Worm (Caenorhabditis elegans) whole organism, midembryonic: ENCODE data around the gene idpp-3.

Source experiments
- T22C8.4 ChIP-seq: fragments of 200-800 bp; sonication (Bioruptor generic); IDR thresholded peaks from 2 replicates; pipeline ENCODE4 v1.3.6; 2022; ENCODE audit warnings: missing genetic modification characterization, missing compliant biosample characterization
- cog-1 ChIP-seq: sonication (generic microtip); optimal IDR thresholded peaks from 2 replicates; lab custom pipeline; 2016; ENCODE audit warnings: missing genetic modification characterization, missing compliant biosample characterization
- flt-1 ChIP-seq: fragments of 200-800 bp; sonication (Bioruptor generic); IDR thresholded peaks from 2 replicates; pipeline ENCODE4 v1.3.6; 2022; ENCODE audit warnings: missing genetic modification characterization, missing compliant biosample characterization
- klf-2 ChIP-seq: fragments of 200-800 bp; sonication (Bioruptor generic); conservative IDR thresholded peaks from 2 replicates; pipeline ENCODE4 v1.3.6; 2022; ENCODE audit warnings: missing genetic modification reagents, missing genetic modification characterization, missing compliant biosample characterization
- med-1 ChIP-seq: sonication (generic microtip); optimal IDR thresholded peaks from 2 replicates; lab custom pipeline; 2017; ENCODE audit warnings: missing genetic modification characterization, mild to moderate bottlenecking, missing compliant biosample characterization, antibody characterized with exemption, missing genetic modification reagents; ENCODE audit not compliant: insufficient read depth
- ref-1 ChIP-seq: fragments of 200-800 bp; sonication (Bioruptor generic); conservative IDR thresholded peaks from 2 replicates; pipeline ENCODE4 v1.3.6; 2022; ENCODE audit warnings: missing genetic modification reagents, missing genetic modification characterization, missing compliant biosample characterization
- tab-1 ChIP-seq: fragments of 200-800 bp; sonication (Bioruptor generic); IDR thresholded peaks from 2 replicates; pipeline ENCODE4 v1.3.6; 2022; ENCODE audit warnings: missing genetic modification characterization, missing compliant biosample characterization
- ztf-23 ChIP-seq: fragments of 200-800 bp; sonication (Bioruptor generic); IDR thresholded peaks from 2 replicates; pipeline ENCODE4 v1.3.6; 2022; ENCODE audit warnings: missing genetic modification reagents, missing genetic modification characterization, missing compliant biosample characterization
- ztf-29 ChIP-seq: fragments of 200-800 bp; sonication (Bioruptor generic); IDR thresholded peaks from 2 replicates; pipeline ENCODE4 v1.3.6; 2022; ENCODE audit warnings: missing genetic modification reagents, missing genetic modification characterization, missing compliant biosample characterization

DNA sequence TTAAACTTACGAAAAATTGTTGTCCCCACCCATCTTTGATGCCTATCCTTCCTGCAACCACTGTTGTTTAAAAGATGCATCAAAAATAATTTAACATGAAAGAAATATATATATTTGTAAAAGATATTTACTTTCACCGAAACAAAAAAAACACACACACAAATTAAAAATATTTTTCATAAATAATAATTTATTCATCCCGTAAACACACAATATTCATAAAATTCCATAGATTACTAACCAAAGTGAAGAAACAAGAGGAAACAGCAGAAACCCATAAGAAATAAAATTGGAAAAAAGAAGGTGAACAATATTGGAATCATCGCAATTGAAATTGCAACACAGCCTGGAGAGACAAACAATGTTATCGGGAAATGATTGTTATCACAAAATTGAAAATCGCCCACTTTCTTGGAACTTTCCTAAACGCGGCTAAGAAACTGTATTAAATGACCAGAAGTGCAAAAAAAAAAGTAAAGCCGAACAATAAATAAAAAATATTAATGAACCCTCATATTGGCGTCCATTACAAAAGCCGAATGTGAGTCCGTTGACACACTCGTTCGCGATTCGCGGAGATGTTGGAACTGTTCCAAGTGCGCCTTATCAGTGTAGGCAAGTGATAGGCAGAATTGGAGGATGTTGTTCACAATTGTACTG lies 42.6 kb upstream of the idpp-3 start, which contains the start of gene slc-25A18.1:
- TF ChIP-seq tab-1, result no peak
- no peak for TF ChIP-seq T22C8.4 (GFP tag; lab: Robert Waterston, UW)
- TF ChIP-seq med-1, result no peak
- no peak for TF ChIP-seq klf-2 (GFP tag; lab: Robert Waterston, UW)
- TF ChIP-seq flt-1, result no peak
- no peak for TF ChIP-seq cog-1 (tag; lab: Kevin White, UChicago)
- TF ChIP-seq ztf-29 (GFP tag; lab: Robert Waterston, UW), result no peak
- TF ChIP-seq ref-1 (GFP tag; lab: Robert Waterston, UW), result no peak
- TF ChIP-seq ztf-23 (GFP tag; lab: Robert Waterston, UW), result no peak
